Fruit fly (Drosophila melanogaster): ENCODE measurements around the gene CG10802.

Gene CG10802

dm6 chrX:3485871-3486270 is 3.1 kb downstream of the CG10802 start:
- no peak for TF ChIP-seq GATAd (GFP tag; optimal IDR thresholded peaks at IDR 0.05)
- TF ChIP-seq usp (GFP tag; optimal IDR thresholded peaks at IDR 0.05), result no peak
- TF ChIP-seq CG32264 (GFP tag; optimal IDR thresholded peaks at IDR 0.05), result no peak
- TF ChIP-seq Rel (GFP tag; optimal IDR thresholded peaks at IDR 0.05), result no peak
- no peak for TF ChIP-seq Rel (tag; optimal IDR thresholded peaks at IDR 0.05)
- no peak for TF ChIP-seq jim (GFP tag; optimal IDR thresholded peaks at IDR 0.05)
- no peak for TF ChIP-seq Sp1 (GFP tag; optimal IDR thresholded peaks at IDR 0.05)
- no peak for TF ChIP-seq dl (GFP tag; optimal IDR thresholded peaks at IDR 0.05; ENCODE audit: insufficient read depth in 1 of 2, partially characterized antibody in 2 of 2)
- no peak for TF ChIP-seq ey (GFP tag; optimal IDR thresholded peaks at IDR 0.05)
- no peak for TF ChIP-seq psq (GFP tag; optimal IDR thresholded peaks at IDR 0.05)
- no peak for TF ChIP-seq dmrt93B (GFP tag; optimal IDR thresholded peaks at IDR 0.05)
- TF ChIP-seq pan (optimal IDR thresholded peaks at IDR 0.05), result no peak

- TF ChIP-seq rgr (GFP tag; optimal IDR thresholded peaks at IDR 0.05) (no peak), dmrt93B (GFP tag; optimal IDR thresholded peaks at IDR 0.05) (no peak), Hr78 (GFP tag; optimal IDR thresholded peaks at IDR 0.05) (no peak), CG32264 (GFP tag; optimal IDR thresholded peaks at IDR 0.05) (no peak), Abd-B (GFP tag; optimal IDR thresholded peaks at IDR 0.05) (no peak), Sp1 (GFP tag; optimal IDR thresholded peaks at IDR 0.05) (no peak), Jra (GFP tag; optimal IDR thresholded peaks at IDR 0.05) (no peak), lola (GFP tag; optimal IDR thresholded peaks at IDR 0.05) (no peak), fru (GFP tag; optimal IDR thresholded peaks at IDR 0.05) (no peak), N (GFP tag; optimal IDR thresholded peaks at IDR 0.05) (no peak), HLH106 (tag; optimal IDR thresholded peaks at IDR 0.05) (no peak), usp (GFP tag; optimal IDR thresholded peaks at IDR 0.05) (no peak), Hnf4 (GFP tag; optimal IDR thresholded peaks at IDR 0.05) (no peak), br (GFP tag; optimal IDR thresholded peaks at IDR 0.05) (no peak), OdsH (GFP tag; optimal IDR thresholded peaks at IDR 0.05) (no peak), tai (GFP tag; optimal IDR thresholded peaks at IDR 0.05) (no peak)
Observed at dm6 chrX:3504251-3504650, 21.5 kb downstream of the CG10802 start.

- no peak for TF ChIP-seq Hnf4 (GFP tag; optimal IDR thresholded peaks at IDR 0.05)
- TF ChIP-seq CrebA (GFP tag; optimal IDR thresholded peaks at IDR 0.05; ENCODE audit: borderline replicate concordance), result no peak
- TF ChIP-seq lola (GFP tag; optimal IDR thresholded peaks at IDR 0.05), result no peak
- TF ChIP-seq fru (GFP tag; optimal IDR thresholded peaks at IDR 0.05), result no peak
Observed at dm6 chrX:3504751-3505150, 22.0 kb downstream of the CG10802 start, which contains the start of gene Gas8. Gene Gas8 (minus strand): TSS chrX:3504851.

- TF ChIP-seq usp (GFP tag; optimal IDR thresholded peaks at IDR 0.05), result no peak
- no peak for TF ChIP-seq Dif (GFP tag; optimal IDR thresholded peaks at IDR 0.05; ENCODE audit: partially characterized antibody)
- TF ChIP-seq ey (GFP tag; optimal IDR thresholded peaks at IDR 0.05), result no peak
- no peak for TF ChIP-seq sage (GFP tag; optimal IDR thresholded peaks at IDR 0.05)
- TF ChIP-seq lola (GFP tag; optimal IDR thresholded peaks at IDR 0.05), result no peak
- no peak for TF ChIP-seq Rel (GFP tag; optimal IDR thresholded peaks at IDR 0.05)
- TF ChIP-seq Rel (tag; optimal IDR thresholded peaks at IDR 0.05), result no peak
- TF ChIP-seq Hnf4 (GFP tag; optimal IDR thresholded peaks at IDR 0.05), result no peak
- TF ChIP-seq GATAd (GFP tag; optimal IDR thresholded peaks at IDR 0.05), result no peak
- no peak for TF ChIP-seq Vsx2 (GFP tag; optimal IDR thresholded peaks at IDR 0.05; ENCODE audit: partially characterized antibody)
- TF ChIP-seq pan (optimal IDR thresholded peaks at IDR 0.05), result no peak
- TF ChIP-seq sv (GFP tag; optimal IDR thresholded peaks at IDR 0.05), result no peak
- no peak for TF ChIP-seq rgr (GFP tag; optimal IDR thresholded peaks at IDR 0.05)
- TF ChIP-seq N (GFP tag; optimal IDR thresholded peaks at IDR 0.05), result no peak
- TF ChIP-seq Hr78 (GFP tag; optimal IDR thresholded peaks at IDR 0.05), result no peak
- no peak for TF ChIP-seq brk (GFP tag; optimal IDR thresholded peaks at IDR 0.05)
- no peak for TF ChIP-seq fru (GFP tag; optimal IDR thresholded peaks at IDR 0.05)
Observed at dm6 chrX:3514016-3514415, 31.3 kb downstream of the CG10802 start, which contains the start of gene CG13021. Gene CG13021 (plus strand): TSS chrX:3514316.

- no peak for TF ChIP-seq pan (optimal IDR thresholded peaks at IDR 0.05)
- TF ChIP-seq ey (GFP tag; optimal IDR thresholded peaks at IDR 0.05), result no peak
- no peak for TF ChIP-seq Rel (GFP tag; optimal IDR thresholded peaks at IDR 0.05)
- TF ChIP-seq Rel (tag; optimal IDR thresholded peaks at IDR 0.05), result no peak
- no peak for TF ChIP-seq Abd-B (GFP tag; optimal IDR thresholded peaks at IDR 0.05)
- no peak for TF ChIP-seq dl (GFP tag; optimal IDR thresholded peaks at IDR 0.05; ENCODE audit: insufficient read depth in 1 of 2, partially characterized antibody in 2 of 2)
Observed at dm6 chrX:3530696-3531095, 47.9 kb downstream of the CG10802 start.
